Worm (Caenorhabditis elegans) whole organism, mixed stage, embryonic: ENCODE results near the gene srj-44.

ENCODE experiments used
- blmp-1 ChIP-seq: fragments of 150-350 bp; optimal IDR thresholded peaks from 2 replicates; lab custom pipeline; 2014; ENCODE audit warnings: missing biosample characterization, missing genetic modification characterization
- cnd-1 ChIP-seq: fragments of 200-800 bp; sonication (Bioruptor generic); optimal IDR thresholded peaks from 2 replicates; lab custom pipeline; 2018; ENCODE audit warnings: mild to moderate bottlenecking, missing genetic modification characterization, missing compliant biosample characterization
- lin-13 ChIP-seq: fragments of 150-350 bp; optimal IDR thresholded peaks from 2 replicates; lab custom pipeline; 2014; ENCODE audit warnings: missing biosample characterization, missing genetic modification characterization
- mep-1 ChIP-seq: fragments of 150-350 bp; optimal IDR thresholded peaks from 2 replicates; lab custom pipeline; 2017; ENCODE audit warnings: missing biosample characterization, missing genetic modification reagents, missing genetic modification characterization, inconsistent platforms
- mls-2 ChIP-seq: sonication (generic microtip); optimal IDR thresholded peaks from 2 replicates; lab custom pipeline; 2016; ENCODE audit warnings: mild to moderate bottlenecking, missing genetic modification characterization, moderate library complexity, missing compliant biosample characterization
- nhr-237 ChIP-seq: fragments of 150-350 bp; optimal IDR thresholded peaks from 2 replicates; lab custom pipeline; 2014; ENCODE audit warnings: missing biosample characterization, missing genetic modification characterization
- pha-4 ChIP-seq: fragments of 150-350 bp; optimal IDR thresholded peaks from 2 replicates; lab custom pipeline; 2018; ENCODE audit warnings: missing biosample characterization, missing genetic modification reagents, missing genetic modification characterization
- zip-8 ChIP-seq: fragments of 150-350 bp; optimal IDR thresholded peaks from 2 replicates; lab custom pipeline; 2014; ENCODE audit warnings: missing biosample characterization, missing genetic modification characterization
- ztf-11 ChIP-seq: fragments of 150-350 bp; optimal IDR thresholded peaks from 2 replicates; lab custom pipeline; 2014; ENCODE audit warnings: missing biosample characterization, missing genetic modification characterization

ce11 chrV:2863033-2863432 lies 17.4 kb upstream of the srj-44 start, which contains the start of gene srh-272:
- TF ChIP-seq pha-4 (tag; lab: Kevin White, UChicago) (no peak), blmp-1 (tag; lab: Kevin White, UChicago) (no peak), nhr-237 (no peak), lin-13 (no peak), ztf-11 (tag; lab: Kevin White, UChicago) (no peak), zip-8 (tag; lab: Kevin White, UChicago) (no peak), mls-2 (tag; lab: Kevin White, UChicago) (no peak), cnd-1 (no peak), mep-1 (tag; lab: Kevin White, UChicago) (no peak)
